Worm (Caenorhabditis elegans): Measurements from ENCODE around the gene asp-4.

DNA sequence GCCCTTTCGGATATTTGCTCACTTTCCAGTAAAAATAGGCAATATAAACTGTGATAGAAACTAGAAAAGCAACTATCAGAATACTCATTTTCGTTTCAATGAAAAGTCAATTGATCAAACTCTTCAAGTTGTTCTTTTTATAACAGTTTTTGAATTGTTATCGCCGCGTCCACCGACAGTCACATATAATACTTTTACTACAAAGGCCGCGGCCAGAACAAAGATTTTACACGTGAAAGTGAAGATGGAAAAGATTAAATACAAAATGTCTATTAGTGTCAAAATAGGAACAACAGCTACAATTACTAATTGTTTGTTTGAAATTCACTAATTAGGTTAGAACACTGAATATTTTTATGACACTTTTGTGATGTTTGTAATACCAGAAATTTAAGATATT is 48.3 kb upstream of the asp-4 start, which contains the start of gene cyp-14A2:
- no peak for TF ChIP-seq ztf-23 (GFP tag; IDR thresholded peaks at IDR 0.05)
- TF ChIP-seq med-1 (GFP tag; optimal IDR thresholded peaks at IDR 0.05; ENCODE audit: insufficient read depth) = no peak
